Worm (Caenorhabditis elegans): ENCODE results near the gene cogc-8.

The cogc-8 gene

DNA sequence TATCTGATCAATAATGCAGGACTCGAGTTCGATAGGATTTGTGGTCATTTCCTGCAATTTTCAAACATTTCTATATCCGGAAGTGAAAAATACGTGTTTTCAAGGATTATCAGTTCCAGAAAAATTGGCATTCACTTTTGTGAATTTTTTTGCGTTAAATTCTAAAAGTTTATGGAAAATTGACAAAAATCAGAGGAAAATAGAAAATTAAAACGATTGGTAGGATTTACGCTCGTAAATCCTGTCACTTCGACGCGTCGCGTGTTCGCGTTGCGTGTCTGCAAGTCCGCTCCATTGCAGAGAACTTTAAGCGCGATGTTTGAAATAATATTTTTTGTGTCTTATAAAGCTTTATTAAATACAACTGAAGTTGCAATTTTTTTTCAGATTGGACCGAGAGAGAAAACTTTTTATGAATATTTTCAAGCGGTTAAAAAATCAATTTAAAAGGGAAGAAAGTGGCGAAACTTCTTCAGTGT lies 15.2 kb downstream of the cogc-8 start, which contains the start of gene rcat-1 (continued):
- TF ChIP-seq nhr-11 (tag; optimal IDR thresholded peaks at IDR 0.05) = peak; percentile 73
- TF ChIP-seq ceh-44 (GFP tag; IDR thresholded peaks at IDR 0.05) = no peak
- TF ChIP-seq lin-38 (GFP tag; IDR thresholded peaks at IDR 0.05) = peak; percentile 95
- TF ChIP-seq lin-13 (GFP tag; optimal IDR thresholded peaks at IDR 0.05) = peak; percentile 71
- TF ChIP-seq lin-39 (tag; optimal IDR thresholded peaks at IDR 0.05) = no peak
- TF ChIP-seq zfp-2 (tag; optimal IDR thresholded peaks at IDR 0.05) = no peak
- TF ChIP-seq attf-4 (tag; optimal IDR thresholded peaks at IDR 0.05) = no peak
- peak; percentile 85 for TF ChIP-seq nhr-77 (tag; optimal IDR thresholded peaks at IDR 0.05)
- no peak for TF ChIP-seq fos-1 (tag; optimal IDR thresholded peaks at IDR 0.05)
- TF ChIP-seq F26F4.8 (GFP tag; conservative IDR thresholded peaks at IDR 0.05) = no peak
- TF ChIP-seq unc-130 (GFP tag; optimal IDR thresholded peaks at IDR 0.05) = no peak
- TF ChIP-seq ama-1 (optimal IDR thresholded peaks at IDR 0.05) = peak; percentile 42
- TF ChIP-seq unc-39 (tag; optimal IDR thresholded peaks at IDR 0.05) = no peak
- peak; percentile 47 for TF ChIP-seq rbr-2 (tag; optimal IDR thresholded peaks at IDR 0.05)
- no peak for TF ChIP-seq nhr-48 (tag; optimal IDR thresholded peaks at IDR 0.05)
- TF ChIP-seq set-16 (GFP tag; IDR thresholded peaks at IDR 0.05) = no peak
- TF ChIP-seq dmd-8 (GFP tag; IDR thresholded peaks at IDR 0.05) = no peak
- TF ChIP-seq madf-9 (GFP tag; conservative IDR thresholded peaks at IDR 0.05) = no peak
- no peak for TF ChIP-seq aha-1 (tag)
- no peak for TF ChIP-seq pqm-1 (tag; optimal IDR thresholded peaks at IDR 0.05)
- no peak for TF ChIP-seq dmd-6 (GFP tag; IDR thresholded peaks at IDR 0.05)
- TF ChIP-seq Y48G9A.11 (GFP tag; IDR thresholded peaks at IDR 0.05) = no peak
- no peak for TF ChIP-seq egl-43 (GFP tag; IDR thresholded peaks at IDR 0.05)
- TF ChIP-seq ctbp-1 (GFP tag; IDR thresholded peaks at IDR 0.05) = no peak
- TF ChIP-seq pha-4 (GFP tag; IDR thresholded peaks at IDR 0.05) = no peak
- no peak for TF ChIP-seq pha-4 (tag; optimal IDR thresholded peaks at IDR 0.05)
- TF ChIP-seq egl-27 (tag; optimal IDR thresholded peaks at IDR 0.05) = no peak
- TF ChIP-seq spr-3 (GFP tag; optimal IDR thresholded peaks at IDR 0.05) = no peak
- TF ChIP-seq lin-15B (tag; optimal IDR thresholded peaks at IDR 0.05) = peak; percentile 61
- TF ChIP-seq dve-1 (tag; optimal IDR thresholded peaks at IDR 0.05; ENCODE audit: insufficient read depth) = peak; percentile 83
- no peak for TF ChIP-seq dmd-9 (GFP tag; IDR thresholded peaks at IDR 0.05)
- TF ChIP-seq nhr-102 (tag; optimal IDR thresholded peaks at IDR 0.05) = no peak
- TF ChIP-seq unc-62 (GFP tag; optimal IDR thresholded peaks at IDR 0.05 in 1 of 2) = peak in 1 of 2 experiments; percentile 49
- no peak for TF ChIP-seq unc-62 (tag; optimal IDR thresholded peaks at IDR 0.05)
- 0 out of 2 replicates have a peak, but pooled peaks have one; percentile 12 for TF ChIP-seq php-3 (GFP tag; IDR thresholded peaks at IDR 0.05)
- no peak for TF ChIP-seq mdt-29 (GFP tag; IDR thresholded peaks at IDR 0.05)
- TF ChIP-seq nhr-10 (tag; optimal IDR thresholded peaks at IDR 0.05) = no peak
- TF ChIP-seq Y75B8A.6 (GFP tag; IDR thresholded peaks at IDR 0.05) = no peak
- TF ChIP-seq arid-1 (GFP tag; conservative IDR thresholded peaks at IDR 0.05) = no peak
- no peak for TF ChIP-seq tra-1 (GFP tag; IDR thresholded peaks at IDR 0.05)
- no peak for TF ChIP-seq lir-3 (tag; optimal IDR thresholded peaks at IDR 0.05)
- TF ChIP-seq mdl-1 (tag; optimal IDR thresholded peaks at IDR 0.05) = peak in 1 of 2 experiments; percentile 55
- TF ChIP-seq lsy-2 (tag; optimal IDR thresholded peaks at IDR 0.05) = peak; percentile 29 to 90
- TF ChIP-seq T20F7.1 (GFP tag; optimal IDR thresholded peaks at IDR 0.05) = no peak
- no peak for TF ChIP-seq T26A8.4 (GFP tag; IDR thresholded peaks at IDR 0.05)
- TF ChIP-seq mep-1 (tag; optimal IDR thresholded peaks at IDR 0.05) = peak; percentile 74
- no peak for TF ChIP-seq D1046.2 (GFP tag; IDR thresholded peaks at IDR 0.05)
- TF ChIP-seq nhr-42 (GFP tag; IDR thresholded peaks at IDR 0.05) = no peak
- no peak for TF ChIP-seq gei-8 (GFP tag; optimal IDR thresholded peaks at IDR 0.05)
- peak; percentile 47 for TF ChIP-seq nhr-28 (tag; optimal IDR thresholded peaks at IDR 0.05)
- no peak for TF ChIP-seq ceh-82 (tag; optimal IDR thresholded peaks at IDR 0.05)
- TF ChIP-seq hif-1 (tag; optimal IDR thresholded peaks at IDR 0.05) = peak in 1 of 2 experiments; percentile 61
- no peak for TF ChIP-seq lin-1 (GFP tag; IDR thresholded peaks at IDR 0.05)

All from whole organism, L4 larva.